Worm (Caenorhabditis elegans) whole organism, young adult: Measurements from ENCODE around the gene srd-33.

Experiments used
- B0336.3 ChIP-seq: fragments of 200-800 bp; sonication (Bioruptor generic); IDR thresholded peaks from 2 replicates; pipeline ENCODE4 v1.3.6; 2022; ENCODE audit warnings: missing genetic modification characterization, missing compliant biosample characterization
- C06A6.2 ChIP-seq: fragments of 200-800 bp; sonication (Bioruptor generic); conservative IDR thresholded peaks from 2 replicates; pipeline ENCODE4 v1.3.6; 2022; ENCODE audit warnings: missing genetic modification characterization, missing compliant biosample characterization
- F49E8.2 ChIP-seq: sonication (generic microtip); optimal IDR thresholded peaks from 3 replicates; lab custom pipeline; 2017; ENCODE audit warnings: missing genetic modification characterization, mild to moderate bottlenecking, missing compliant biosample characterization, antibody characterized with exemption, moderate library complexity; ENCODE audit not compliant: insufficient read depth
- F52B5.7 ChIP-seq: sonication (generic microtip); optimal IDR thresholded peaks from 2 replicates; lab custom pipeline; 2016; ENCODE audit warnings: mild to moderate bottlenecking, missing genetic modification characterization, missing compliant biosample characterization
- K11D2.4 ChIP-seq: fragments of 200-800 bp; sonication (Bioruptor generic); IDR thresholded peaks from 2 replicates; pipeline ENCODE4 v1.3.6; 2022; ENCODE audit warnings: missing genetic modification reagents, missing genetic modification characterization, missing compliant biosample characterization
- T26A5.8 ChIP-seq: sonication (generic microtip); optimal IDR thresholded peaks from 2 replicates; lab custom pipeline; 2016; ENCODE audit warnings: missing genetic modification characterization, missing compliant biosample characterization
- Y53G8AR.9 ChIP-seq: fragments of 200-800 bp; sonication (Bioruptor generic); conservative IDR thresholded peaks from 2 replicates; pipeline ENCODE4 v1.3.6; 2022; ENCODE audit warnings: missing genetic modification reagents, missing genetic modification characterization, missing compliant biosample characterization
- Y95B8A.8 ChIP-seq: fragments of 200-800 bp; sonication (Bioruptor generic); IDR thresholded peaks from 2 replicates; pipeline ENCODE4 v1.3.6; 2022; ENCODE audit warnings: missing genetic modification reagents, missing genetic modification characterization, missing compliant biosample characterization
- aptf-2 ChIP-seq: fragments of 200-800 bp; sonication (Bioruptor generic); conservative IDR thresholded peaks from 2 replicates; pipeline ENCODE4 v1.3.6; 2022; ENCODE audit warnings: missing genetic modification reagents, missing genetic modification characterization, missing compliant biosample characterization
- athp-1 ChIP-seq: sonication (generic microtip); optimal IDR thresholded peaks from 2 replicates; lab custom pipeline; 2017; ENCODE audit warnings: mild to moderate bottlenecking, missing genetic modification characterization, missing compliant biosample characterization
- attf-5 ChIP-seq: fragments of 200-800 bp; sonication (Bioruptor generic); optimal IDR thresholded peaks from 2 replicates; lab custom pipeline; 2018; ENCODE audit warnings: mild to moderate bottlenecking, missing genetic modification characterization, missing compliant biosample characterization
- attf-6 ChIP-seq: fragments of 200-800 bp; sonication (Bioruptor generic); IDR thresholded peaks from 2 replicates; pipeline ENCODE4 v1.3.6; 2022; ENCODE audit warnings: missing genetic modification reagents, missing genetic modification characterization, missing compliant biosample characterization
- bed-1 ChIP-seq: fragments of 200-800 bp; sonication (Bioruptor generic); IDR thresholded peaks from 2 replicates; pipeline ENCODE4 v1.3.6; 2022; ENCODE audit warnings: missing genetic modification reagents, missing genetic modification characterization, missing compliant biosample characterization
- cebp-1 ChIP-seq, 2 experiments: fragments of 200-800 bp in 1 of 2; sonication (Bioruptor generic) in 1 of 2; sonication (generic microtip) in 1 of 2; IDR thresholded peaks in 1 of 2; optimal IDR thresholded peaks in 1 of 2; 2 replicates each; pipeline versions ENCODE4 v1.3.6 to Lab custom; 2017 to 2022; ENCODE audit warnings: missing compliant biosample characterization in 2 of 2, missing genetic modification characterization in 2 of 2, mild to moderate bottlenecking in 1 of 2, missing genetic modification reagents in 1 of 2, moderate library complexity in 1 of 2
- ceh-100 ChIP-seq: fragments of 200-800 bp; sonication (Bioruptor generic); IDR thresholded peaks from 2 replicates; pipeline ENCODE4 v1.3.6; 2022; ENCODE audit warnings: missing genetic modification reagents, missing genetic modification characterization, missing compliant biosample characterization
- ceh-58 ChIP-seq: fragments of 200-800 bp; sonication (Bioruptor generic); IDR thresholded peaks from 2 replicates; pipeline ENCODE4 v1.3.6; 2022; ENCODE audit warnings: missing genetic modification characterization, missing compliant biosample characterization
- ceh-91 ChIP-seq: fragments of 200-800 bp; sonication (Bioruptor generic); IDR thresholded peaks from 2 replicates; pipeline ENCODE4 v1.3.6; 2022; ENCODE audit warnings: missing genetic modification reagents, missing genetic modification characterization, missing compliant biosample characterization
- chd-7 ChIP-seq: sonication (generic microtip); optimal IDR thresholded peaks from 2 replicates; lab custom pipeline; 2016; ENCODE audit warnings: mild to moderate bottlenecking, missing genetic modification characterization, moderate library complexity, missing compliant biosample characterization
- dpl-1 ChIP-seq: fragments of 150-350 bp; optimal IDR thresholded peaks from 2 replicates; lab custom pipeline; 2014; ENCODE audit warnings: missing biosample characterization, missing genetic modification reagents, missing genetic modification characterization
- efl-1 ChIP-seq: fragments of 150-350 bp; optimal IDR thresholded peaks from 2 replicates; lab custom pipeline; 2014; ENCODE audit warnings: missing biosample characterization, missing genetic modification reagents, missing genetic modification characterization
- ekl-4 ChIP-seq: fragments of 200-800 bp; sonication (Bioruptor generic); IDR thresholded peaks from 2 replicates; pipeline ENCODE4 v1.3.6; 2022; ENCODE audit warnings: missing genetic modification reagents, missing genetic modification characterization, missing compliant biosample characterization
- fkh-3 ChIP-seq: sonication (generic microtip); optimal IDR thresholded peaks from 2 replicates; lab custom pipeline; 2016; ENCODE audit warnings: mild to moderate bottlenecking, missing genetic modification characterization, missing compliant biosample characterization
- hmg-1.2 ChIP-seq: fragments of 200-800 bp; sonication (Bioruptor generic); IDR thresholded peaks from 2 replicates; pipeline ENCODE4 v1.3.6; 2022; ENCODE audit warnings: missing genetic modification reagents, missing genetic modification characterization, missing compliant biosample characterization
- let-607 ChIP-seq, 2 experiments: fragments of 200-800 bp in 1 of 2; sonication (Bioruptor generic) in 1 of 2; sonication (generic microtip) in 1 of 2; optimal IDR thresholded peaks; 2 replicates each; lab custom pipeline; 2016 to 2018; ENCODE audit warnings: mild to moderate bottlenecking in 2 of 2, missing compliant biosample characterization in 2 of 2, missing genetic modification characterization in 2 of 2, moderate library complexity in 2 of 2, missing genotype in 1 of 2
- lin-26 ChIP-seq: fragments of 200-800 bp; sonication (Bioruptor generic); IDR thresholded peaks from 2 replicates; pipeline ENCODE4 v1.3.6; 2022; ENCODE audit warnings: missing genetic modification reagents, missing genetic modification characterization, missing compliant biosample characterization
- lin-35 ChIP-seq, 3 experiments: fragments of 150-350 bp in 2 of 3; sonication (generic microtip) in 1 of 3; optimal IDR thresholded peaks; 2 replicates each; lab custom pipeline; 2014 to 2018; ENCODE audit warnings: missing biosample characterization in 3 of 3, missing genetic modification characterization in 3 of 3, missing genetic modification reagents in 3 of 3
- lin-40 ChIP-seq: sonication (generic microtip); optimal IDR thresholded peaks from 2 replicates; lab custom pipeline; 2016; ENCODE audit warnings: missing genetic modification characterization, mild to moderate bottlenecking, missing compliant biosample characterization, missing genotype, missing genetic modification reagents
- lin-54 ChIP-seq: fragments of 200-800 bp; sonication (Bioruptor generic); optimal IDR thresholded peaks from 2 replicates; lab custom pipeline; 2018; ENCODE audit warnings: mild to moderate bottlenecking, missing genetic modification characterization, missing compliant biosample characterization
- lsl-1 ChIP-seq: fragments of 200-800 bp; sonication (Bioruptor generic); optimal IDR thresholded peaks from 2 replicates; lab custom pipeline; 2018; ENCODE audit warnings: mild to moderate bottlenecking, missing genetic modification characterization, moderate library complexity, missing compliant biosample characterization
- madf-10 ChIP-seq: sonication (generic microtip); optimal IDR thresholded peaks from 2 replicates; lab custom pipeline; 2016; ENCODE audit warnings: mild to moderate bottlenecking, missing genetic modification characterization, missing compliant biosample characterization
- mcd-1 ChIP-seq: fragments of 200-800 bp; sonication (Bioruptor generic); IDR thresholded peaks from 2 replicates; pipeline ENCODE4 v1.3.6; 2022; ENCODE audit warnings: missing genetic modification reagents, missing genetic modification characterization, missing compliant biosample characterization
- nfyb-1 ChIP-seq: fragments of 200-800 bp; sonication (Bioruptor generic); IDR thresholded peaks from 2 replicates; pipeline ENCODE4 v1.3.6; 2022; ENCODE audit warnings: missing genetic modification reagents, missing genetic modification characterization, missing compliant biosample characterization
- sea-2 ChIP-seq: fragments of 200-800 bp; sonication (Bioruptor generic); IDR thresholded peaks from 2 replicates; pipeline ENCODE4 v1.3.6; 2022; ENCODE audit warnings: missing genetic modification characterization, missing compliant biosample characterization
- snpc-1.1 ChIP-seq: sonication (generic microtip); optimal IDR thresholded peaks from 2 replicates; lab custom pipeline; 2017; ENCODE audit warnings: missing genetic modification characterization, mild to moderate bottlenecking, missing compliant biosample characterization, antibody characterized with exemption, moderate library complexity, missing genotype, missing genetic modification reagents; ENCODE audit not compliant: insufficient read depth
- snpc-3.4 ChIP-seq: sonication (generic microtip); optimal IDR thresholded peaks from 2 replicates; lab custom pipeline; 2017; ENCODE audit warnings: missing genetic modification characterization, mild to moderate bottlenecking, missing compliant biosample characterization, antibody characterized with exemption, moderate library complexity, missing genotype, missing genetic modification reagents
- tbp1 ChIP-seq: fragments of 200-800 bp; sonication (Bioruptor generic); optimal IDR thresholded peaks from 2 replicates; lab custom pipeline; 2018; ENCODE audit warnings: mild to moderate bottlenecking, missing genetic modification characterization, missing compliant biosample characterization
- tbx-9 ChIP-seq: sonication (generic microtip); optimal IDR thresholded peaks from 2 replicates; lab custom pipeline; 2016; ENCODE audit warnings: borderline replicate concordance, missing genetic modification characterization, inconsistent platforms, missing compliant biosample characterization
- tlf-1 ChIP-seq: fragments of 200-800 bp; sonication (Bioruptor generic); optimal IDR thresholded peaks from 2 replicates; lab custom pipeline; 2018; ENCODE audit warnings: mild to moderate bottlenecking, missing genetic modification characterization, missing compliant biosample characterization
- unc-62 ChIP-seq: fragments of 150-350 bp; optimal IDR thresholded peaks from 2 replicates; lab custom pipeline; 2014; ENCODE audit warnings: missing biosample characterization, missing genetic modification reagents, missing genetic modification characterization
- ztf-18 ChIP-seq: sonication (generic microtip); optimal IDR thresholded peaks from 2 replicates; lab custom pipeline; 2016; ENCODE audit warnings: missing genotype, mild to moderate bottlenecking, missing genetic modification characterization, missing compliant biosample characterization
- ztf-26 ChIP-seq: sonication (generic microtip); optimal IDR thresholded peaks from 2 replicates; lab custom pipeline; 2017; ENCODE audit warnings: missing genetic modification characterization, missing compliant biosample characterization
- ztf-28 ChIP-seq: fragments of 200-800 bp; sonication (Bioruptor generic); IDR thresholded peaks from 2 replicates; pipeline ENCODE4 v1.3.6; 2022; ENCODE audit warnings: missing genetic modification reagents, missing genetic modification characterization, missing compliant biosample characterization
- ztf-6 ChIP-seq: fragments of 200-800 bp; sonication (Bioruptor generic); IDR thresholded peaks from 2 replicates; pipeline ENCODE4 v1.3.6; 2022; ENCODE audit warnings: missing genetic modification reagents, missing genetic modification characterization, missing compliant biosample characterization

The srd-33 gene

DNA sequence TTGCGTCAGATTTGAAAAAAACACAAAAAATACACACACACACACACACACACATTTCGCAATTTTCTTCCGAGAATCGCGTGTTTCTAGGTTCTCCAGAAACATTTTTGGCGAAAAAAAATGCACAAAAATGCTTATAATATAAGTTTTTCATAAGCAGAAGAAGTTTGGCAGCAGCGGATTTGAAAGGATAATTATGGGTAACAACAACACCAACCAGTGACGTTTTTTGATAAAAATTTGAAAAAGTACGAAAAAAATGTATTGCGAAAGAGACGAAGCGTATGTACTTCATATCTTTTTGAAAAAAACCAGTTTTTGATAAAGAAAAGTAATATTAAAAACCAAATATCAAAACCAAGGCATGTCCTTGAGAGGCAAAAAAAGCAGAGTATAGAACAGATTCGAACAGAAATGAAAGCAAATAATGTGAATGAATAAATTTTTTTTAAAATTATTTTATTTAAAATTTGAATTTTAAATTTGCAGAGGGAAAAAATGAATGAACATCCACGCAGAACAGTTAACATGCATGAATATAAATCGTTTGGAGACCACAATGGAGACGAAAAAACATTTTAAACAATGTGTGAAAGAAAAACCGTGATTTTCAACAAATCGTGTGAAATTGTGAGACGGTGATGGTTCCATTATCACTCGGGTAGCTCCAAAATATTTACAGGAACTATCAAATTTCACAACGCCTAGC lies 48.3 kb upstream of the srd-33 start (continued):
- TF ChIP-seq tbx-9 (tag; lab: Kevin White, UChicago), result peak; percentile 25
- TF ChIP-seq chd-7 (tag; lab: Kevin White, UChicago), result peak; percentile 69
- peak; percentile 48 for TF ChIP-seq fkh-3 (tag; lab: Kevin White, UChicago)

DNA sequence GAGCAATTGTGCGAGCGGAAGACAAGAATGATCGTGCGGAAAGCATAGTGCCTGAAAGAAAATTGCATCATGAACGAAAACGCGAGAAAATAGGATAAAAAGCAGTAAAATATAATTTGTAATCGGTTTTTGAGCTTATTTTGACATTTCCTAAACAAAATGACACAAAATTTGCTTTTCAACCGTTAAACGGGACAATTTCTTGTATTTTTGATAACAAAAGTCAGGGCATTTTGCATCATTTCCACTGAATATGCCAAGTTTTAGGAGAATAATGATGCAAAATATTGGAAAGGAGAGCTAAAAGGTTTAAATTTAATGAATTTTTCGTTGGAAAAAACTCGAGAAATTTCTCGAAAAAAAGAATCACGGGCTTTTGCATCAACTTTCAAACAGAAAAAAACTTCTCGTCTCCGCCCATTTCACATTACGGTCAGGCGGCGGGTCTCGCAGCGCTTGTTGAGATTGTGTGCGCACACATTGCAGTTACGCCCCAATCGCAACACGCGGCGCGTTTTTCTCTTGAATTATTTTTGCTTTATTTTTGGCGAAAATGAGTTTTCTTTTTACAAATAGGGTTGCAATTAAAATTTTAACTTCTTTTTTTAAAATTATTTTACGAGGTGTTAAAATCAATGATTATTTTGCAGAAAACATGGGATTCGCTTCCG lies 45.2 kb upstream of the srd-33 start, which contains the start of the genes hsp-6 and C37H5.5:
Gene hsp-6 (minus strand): TSS at position 51 of the 671 bp plus-strand sequence.
Gene C37H5.5 (plus strand): TSS at position 651 of the 671 bp plus-strand sequence.
- TF ChIP-seq ztf-26 (tag; lab: Kevin White, UChicago) (peak; percentile 38), ztf-18 (tag; lab: Kevin White, UChicago) (peak; percentile 47), ceh-58 (GFP tag; lab: Robert Waterston, UW) (no peak), ceh-100 (peak; percentile 79), lin-26 (GFP tag; lab: Robert Waterston, UW) (peak; percentile 64; the same call in 1 of the 2 replicates), K11D2.4 (GFP tag; lab: Robert Waterston, UW) (peak; percentile 70), attf-5 (GFP tag; lab: Kevin White, UChicago) (peak; percentile 75), dpl-1 (GFP tag; lab: Kevin White, UChicago) (peak; percentile 11), ceh-91 (GFP tag; lab: Robert Waterston, UW) (peak; percentile 59; the same call in 1 of the 2 replicates), B0336.3 (peak; percentile 79), lsl-1 (GFP tag; lab: Kevin White, UChicago) (peak; percentile 91), sea-2 (no peak), snpc-1.1 (peak; percentile 45), T26A5.8 (no peak), aptf-2 (GFP tag; lab: Robert Waterston, UW) (no peak), C06A6.2 (GFP tag; lab: Robert Waterston, UW) (peak; percentile 68; the same call in 1 of the 2 replicates), bed-1 (GFP tag; lab: Robert Waterston, UW) (no peak), ekl-4 (GFP tag; lab: Robert Waterston, UW) (0 out of 2 replicates have a peak, but pooled peaks have one; percentile 42), let-607 (tag; optimal IDR thresholded peaks at IDR 0.05; lab: Kevin White, UChicago) (peak in 1 of 2 experiments; percentile 32), tbp1 (GFP tag; lab: Kevin White, UChicago) (peak; percentile 67), efl-1 (GFP tag; lab: Kevin White, UChicago) (peak; percentile 45), nfyb-1 (GFP tag; lab: Robert Waterston, UW) (peak; percentile 81), lin-54 (peak; percentile 80), tlf-1 (GFP tag; lab: Kevin White, UChicago) (peak; percentile 89), madf-10 (peak; percentile 56), cebp-1 (GFP tag; IDR thresholded peaks at IDR 0.05; lab: Robert Waterston, UW) (peak; percentile 46; the same call in 1 of the 2 replicates), cebp-1 (tag; optimal IDR thresholded peaks at IDR 0.05; lab: Kevin White, UChicago) (peak; percentile 82), attf-6 (GFP tag; lab: Robert Waterston, UW) (no peak), F52B5.7 (tag; lab: Kevin White, UChicago) (no peak), lin-40 (tag; lab: Kevin White, UChicago) (peak; percentile 69), ztf-6 (0 out of 2 replicates have a peak, but pooled peaks have one; percentile 30), unc-62 (GFP tag; lab: Kevin White, UChicago) (no peak), hmg-1.2 (GFP tag; lab: Robert Waterston, UW) (peak; percentile 70), lin-35 (GFP tag; optimal IDR thresholded peaks at IDR 0.05; lab: Kevin White, UChicago) (peak in 1 of 3 experiments; percentile 42), Y53G8AR.9 (GFP tag; lab: Robert Waterston, UW) (peak; percentile 82), mcd-1 (GFP tag; lab: Robert Waterston, UW) (peak; percentile 77), snpc-3.4 (tag; lab: Kevin White, UChicago) (peak; percentile 59), ztf-28 (no peak), Y95B8A.8 (no peak), F49E8.2 (peak; percentile 69), athp-1 (tag; lab: Kevin White, UChicago) (peak; percentile 73)
